Fruit fly (Drosophila melanogaster) S2 (cell line): ENCODE results near the gene tj.

Experiments used
- CG8478 ChIP-seq: fragments of >200 bp; optimal IDR thresholded peaks from 2 replicates; lab custom pipeline; 2018
- CTCF ChIP-seq, 2 experiments: fragments of >200 bp; optimal IDR thresholded peaks; 2 replicates each; lab custom pipeline; 2018

dm6 chr2L:19424307-19424902 lies 39.7 kb upstream of the tj start:
- TF ChIP-seq CG8478 (lab: Kevin White, UChicago) (no peak), CTCF (optimal IDR thresholded peaks at IDR 0.05; lab: Kevin White, UChicago) (no peak)
